Fruit fly (Drosophila melanogaster) whole organism, embryonic: ENCODE results near the gene CG34296.

Source experiments
- Ada2b ChIP-seq: fragments of 200-800 bp; sonication (Bioruptor generic); IDR thresholded peaks from 2 replicates; pipeline ENCODE4 v1.3.6; 2022; ENCODE audit warnings: missing biosample characterization, missing genetic modification characterization
- Atf6 ChIP-seq: fragments of 200-800 bp; sonication (Bioruptor generic); IDR thresholded peaks from 2 replicates; pipeline ENCODE4 v1.3.6; 2022; ENCODE audit warnings: missing biosample characterization, missing genetic modification characterization
- CG11504 ChIP-seq: fragments of 200-800 bp; sonication (Bioruptor generic); optimal IDR thresholded peaks from 3 replicates; lab custom pipeline; 2019; ENCODE audit warnings: missing biosample characterization, mild to moderate bottlenecking, missing genetic modification characterization, moderate library complexity
- CG12942 ChIP-seq: fragments of 200-800 bp; sonication (Bioruptor generic); optimal IDR thresholded peaks from 3 replicates; lab custom pipeline; 2016; ENCODE audit warnings: missing biosample characterization, missing genetic modification characterization
- CG13424 ChIP-seq: fragments of 200-800 bp; sonication (Bioruptor generic); optimal IDR thresholded peaks from 2 replicates; lab custom pipeline; 2019; ENCODE audit warnings: missing biosample characterization, mild to moderate bottlenecking, missing genetic modification characterization, moderate library complexity
- CG1603 ChIP-seq: fragments of 200-800 bp; sonication (Bioruptor generic); optimal IDR thresholded peaks from 2 replicates; lab custom pipeline; 2019; ENCODE audit warnings: missing biosample characterization, mild to moderate bottlenecking, missing genetic modification characterization, moderate library complexity
- CG17361 ChIP-seq: fragments of 200-800 bp; sonication (Bioruptor generic); IDR thresholded peaks from 3 replicates; pipeline ENCODE4 v1.3.6; 2022; ENCODE audit warnings: missing biosample characterization, missing genetic modification characterization
- CG2678 ChIP-seq: fragments of 200-800 bp; sonication (Bioruptor generic); optimal IDR thresholded peaks from 3 replicates; lab custom pipeline; 2019; ENCODE audit warnings: missing biosample characterization, mild to moderate bottlenecking, missing genetic modification characterization, moderate library complexity
- CG30403 ChIP-seq: fragments of 200-800 bp; sonication (Bioruptor generic); optimal IDR thresholded peaks from 3 replicates; lab custom pipeline; 2016; ENCODE audit warnings: missing biosample characterization, missing genetic modification characterization
- CG3065 ChIP-seq: fragments of 200-800 bp; sonication (Bioruptor generic); optimal IDR thresholded peaks from 2 replicates; lab custom pipeline; 2016; ENCODE audit warnings: missing biosample characterization, missing genetic modification characterization
- CG3995 ChIP-seq: fragments of 200-800 bp; sonication (Bioruptor generic); optimal IDR thresholded peaks from 3 replicates; lab custom pipeline; 2016; ENCODE audit warnings: missing biosample characterization, missing genetic modification characterization
- CG4820 ChIP-seq: fragments of 200-800 bp; sonication (Bioruptor generic); optimal IDR thresholded peaks from 3 replicates; lab custom pipeline; 2016; ENCODE audit warnings: missing biosample characterization, missing genetic modification characterization
- CoRest ChIP-seq: fragments of 200-800 bp; sonication (Bioruptor generic); optimal IDR thresholded peaks from 3 replicates; lab custom pipeline; 2018; ENCODE audit warnings: missing biosample characterization, mild to moderate bottlenecking, missing genetic modification characterization, moderate library complexity
- Ets65A ChIP-seq: fragments of 200-800 bp; sonication (Bioruptor generic); peaks from one replicate; lab custom pipeline; 2016; ENCODE audit warnings: missing biosample characterization, missing genetic modification characterization
- HLH3B ChIP-seq: fragments of 200-800 bp; sonication (Bioruptor generic); IDR thresholded peaks from 2 replicates; pipeline ENCODE4 v1.3.6; 2022; ENCODE audit warnings: missing biosample characterization, missing genetic modification characterization
- HmgZ ChIP-seq: fragments of 200-800 bp; sonication (Bioruptor generic); optimal IDR thresholded peaks from 2 replicates; lab custom pipeline; 2018; ENCODE audit warnings: missing biosample characterization, mild to moderate bottlenecking, missing genetic modification characterization
- Hr78 ChIP-seq, 2 experiments: fragments of 200-800 bp in 1 of 2; fragments of >200 bp in 1 of 2; sonication (Bioruptor generic) in 1 of 2; optimal IDR thresholded peaks; 2 replicates each; lab custom pipeline; 2017 to 2019; ENCODE audit warnings: missing biosample characterization in 2 of 2, missing genetic modification characterization in 2 of 2, mild to moderate bottlenecking in 1 of 2, moderate library complexity in 1 of 2
- Hsf ChIP-seq: fragments of 200-800 bp; sonication (Bioruptor generic); optimal IDR thresholded peaks from 3 replicates; lab custom pipeline; 2016; ENCODE audit warnings: missing biosample characterization, missing genetic modification characterization
- Med ChIP-seq: fragments of 200-800 bp; sonication (Bioruptor generic); peaks from one replicate; lab custom pipeline; 2016; ENCODE audit warnings: missing biosample characterization, missing genetic modification characterization, mild to moderate bottlenecking, inconsistent platforms, moderate library complexity
- NC2α ChIP-seq: fragments of 200-800 bp; sonication (Bioruptor generic); optimal IDR thresholded peaks from 2 replicates; lab custom pipeline; 2016; ENCODE audit warnings: missing biosample characterization, missing genetic modification characterization
- Nf-YA ChIP-seq: fragments of 200-800 bp; sonication (Bioruptor generic); IDR thresholded peaks from 2 replicates; pipeline ENCODE4 v1.3.6; 2022; ENCODE audit warnings: missing biosample characterization, missing genetic modification characterization
- Optix ChIP-seq: fragments of 200-800 bp; sonication (Bioruptor generic); IDR thresholded peaks from 3 replicates; pipeline ENCODE4 v1.3.6; 2022; ENCODE audit warnings: missing biosample characterization, missing genetic modification characterization
- Pdp1 ChIP-seq, 2 experiments: fragments of 200-800 bp; sonication (Bioruptor generic); optimal IDR thresholded peaks; 3 replicates each; lab custom pipeline; 2016; ENCODE audit warnings: missing biosample characterization in 2 of 2, missing genetic modification characterization in 2 of 2, mild to moderate bottlenecking in 1 of 2, moderate library complexity in 1 of 2
- Ptx1 ChIP-seq: fragments of 200-800 bp; sonication (Bioruptor generic); IDR thresholded peaks from 2 replicates; pipeline ENCODE4 v1.3.6; 2022; ENCODE audit warnings: missing biosample characterization, missing genetic modification characterization
- Ssrp ChIP-seq: fragments of 200-800 bp; sonication (Bioruptor generic); optimal IDR thresholded peaks from 2 replicates; lab custom pipeline; 2018; ENCODE audit warnings: missing biosample characterization, mild to moderate bottlenecking, missing genetic modification characterization, moderate library complexity
- Xbp1 ChIP-seq: fragments of 200-800 bp; sonication (Bioruptor generic); optimal IDR thresholded peaks from 3 replicates; lab custom pipeline; 2016; ENCODE audit warnings: missing biosample characterization, mild to moderate bottlenecking, missing genetic modification characterization
- Xrp1 ChIP-seq: fragments of 200-800 bp; sonication (Bioruptor generic); IDR thresholded peaks from 2 replicates; pipeline ENCODE4 v1.3.6; 2022; ENCODE audit warnings: missing biosample characterization, missing genetic modification characterization
- ara ChIP-seq: fragments of 200-800 bp; sonication (Bioruptor generic); IDR thresholded peaks from 2 replicates; pipeline ENCODE4 v1.3.6; 2022; ENCODE audit warnings: missing biosample characterization, missing genetic modification characterization
- ase ChIP-seq: fragments of 200-800 bp; sonication (Bioruptor generic); IDR thresholded peaks from 3 replicates; pipeline ENCODE4 v1.3.6; 2022; ENCODE audit warnings: missing biosample characterization, missing genetic modification characterization
- bab2 ChIP-seq: fragments of 200-800 bp; sonication (Bioruptor generic); optimal IDR thresholded peaks from 2 replicates; lab custom pipeline; 2016; ENCODE audit warnings: missing biosample characterization, missing genetic modification characterization
- bsh ChIP-seq, 2 experiments: fragments of 200-800 bp; sonication (Bioruptor generic); optimal IDR thresholded peaks; 2 replicates each; lab custom pipeline; 2017 to 2018; ENCODE audit warnings: mild to moderate bottlenecking in 2 of 2, missing biosample characterization in 2 of 2, missing genetic modification characterization in 2 of 2, moderate library complexity in 1 of 2
- chinmo ChIP-seq: fragments of 200-800 bp; sonication (Bioruptor generic); IDR thresholded peaks from 4 replicates; pipeline ENCODE4 v1.3.6; 2022; ENCODE audit warnings: missing biosample characterization, missing genetic modification characterization; ENCODE audit not compliant: partially characterized antibody
- ems ChIP-seq: fragments of 200-800 bp; sonication (Bioruptor generic); optimal IDR thresholded peaks from 3 replicates; lab custom pipeline; 2016; ENCODE audit warnings: missing biosample characterization, missing genetic modification characterization
- esg ChIP-seq: fragments of 200-800 bp; sonication (Bioruptor generic); conservative IDR thresholded peaks from 2 replicates; pipeline ENCODE4 v1.3.6; 2022; ENCODE audit warnings: missing biosample characterization, missing genetic modification characterization
- fd96Cb ChIP-seq: fragments of 200-800 bp; sonication (Bioruptor generic); optimal IDR thresholded peaks from 2 replicates; lab custom pipeline; 2018; ENCODE audit warnings: missing biosample characterization, mild to moderate bottlenecking, missing genetic modification characterization, moderate library complexity
- gce ChIP-seq: fragments of 200-800 bp; sonication (Bioruptor generic); IDR thresholded peaks from 3 replicates; pipeline ENCODE4 v1.3.6; 2022; ENCODE audit warnings: missing biosample characterization, missing genetic modification characterization
- gem ChIP-seq: fragments of 200-800 bp; sonication (Bioruptor generic); optimal IDR thresholded peaks from 2 replicates; lab custom pipeline; 2019; ENCODE audit warnings: missing biosample characterization, mild to moderate bottlenecking, missing genetic modification characterization, moderate library complexity
- gsb-n ChIP-seq: fragments of 200-800 bp; sonication (Bioruptor generic); optimal IDR thresholded peaks from 3 replicates; lab custom pipeline; 2018; ENCODE audit warnings: missing biosample characterization, mild to moderate bottlenecking, missing genetic modification characterization
- hkb ChIP-seq, 2 experiments: fragments of 200-800 bp in 1 of 2; fragments of >200 bp in 1 of 2; sonication (Bioruptor generic) in 1 of 2; IDR thresholded peaks in 1 of 2; optimal IDR thresholded peaks in 1 of 2; 2 replicates each; pipeline versions ENCODE4 v1.3.6 to Lab custom; 2017 to 2022; ENCODE audit warnings: missing biosample characterization in 1 of 2, missing genetic modification characterization in 1 of 2
- nmo ChIP-seq: fragments of 200-800 bp; sonication (Bioruptor generic); optimal IDR thresholded peaks from 2 replicates; lab custom pipeline; 2018; ENCODE audit warnings: missing biosample characterization, mild to moderate bottlenecking, missing genetic modification characterization, moderate library complexity
- pan ChIP-seq, 4 experiments: fragments of >200 bp in 3 of 4; fragments of 200-800 bp in 1 of 4; sonication (Bioruptor generic) in 1 of 4; optimal IDR thresholded peaks in 3 of 4; IDR thresholded peaks in 1 of 4; 2 replicates each; pipeline versions ENCODE4 v1.3.6 to Lab custom; 2017 to 2022; ENCODE audit warnings: missing biosample characterization in 2 of 4, missing genetic modification characterization in 2 of 4, mixed read lengths in 1 of 4
- phol ChIP-seq: fragments of 200-800 bp; sonication (Bioruptor generic); optimal IDR thresholded peaks from 3 replicates; lab custom pipeline; 2018; ENCODE audit warnings: missing biosample characterization, mild to moderate bottlenecking, missing genetic modification characterization, moderate library complexity
- rib ChIP-seq: fragments of 200-800 bp; sonication (Bioruptor generic); IDR thresholded peaks from 2 replicates; pipeline ENCODE4 v1.3.6; 2022; ENCODE audit warnings: missing biosample characterization, missing genetic modification characterization
- sima ChIP-seq: fragments of 200-800 bp; sonication (Bioruptor generic); optimal IDR thresholded peaks from 2 replicates; lab custom pipeline; 2016; ENCODE audit warnings: missing biosample characterization, missing genetic modification characterization
- sisA ChIP-seq: fragments of 200-800 bp; sonication (Bioruptor generic); IDR thresholded peaks from 2 replicates; pipeline ENCODE4 v1.3.6; 2022; ENCODE audit warnings: missing biosample characterization, missing genetic modification characterization
- tin ChIP-seq: fragments of 200-800 bp; sonication (Bioruptor generic); optimal IDR thresholded peaks from 3 replicates; lab custom pipeline; 2016; ENCODE audit warnings: missing biosample characterization, missing genetic modification characterization
- ttk ChIP-seq: fragments of 200-800 bp; sonication (Bioruptor generic); IDR thresholded peaks from 2 replicates; pipeline ENCODE4 v2.1.2; 2022; ENCODE audit warnings: missing biosample characterization, missing genetic modification characterization
- vvl ChIP-seq: fragments of 200-800 bp; sonication (Bioruptor generic); IDR thresholded peaks from 2 replicates; pipeline ENCODE4 v1.3.6; 2022; ENCODE audit warnings: missing biosample characterization, missing genetic modification characterization
- zf30C ChIP-seq: fragments of 200-800 bp; sonication (Bioruptor generic); optimal IDR thresholded peaks from 3 replicates; lab custom pipeline; 2018; ENCODE audit warnings: missing biosample characterization, mild to moderate bottlenecking, missing genetic modification characterization

CG34296 gene

dm6 chr3R:29717519-29717918, 4.8 kb upstream of the CG34296 start (continued):
- TF ChIP-seq CoRest (tag; lab: Kevin White, UChicago) (peak; percentile 6), ara (peak; percentile 23; the same call in 1 of the 2 replicates), Pdp1 (GFP tag; optimal IDR thresholded peaks at IDR 0.05; lab: Kevin White, UChicago) (peak in 1 of 2 experiments; percentile 17), CG13424 (tag; lab: Kevin White, UChicago) (peak; percentile 22), Hr78 (GFP tag; optimal IDR thresholded peaks at IDR 0.05; lab: Kevin White, UChicago) (peak in 1 of 2 experiments; percentile 31), tin (no peak), bsh (GFP tag; optimal IDR thresholded peaks at IDR 0.05; lab: Kevin White, UChicago) (peak in 1 of 2 experiments; percentile 47), Ets65A (GFP tag; lab: Kevin White, UChicago) (peak; percentile 14), CG30403 (GFP tag; lab: Kevin White, UChicago) (peak; percentile 49), Xrp1 (GFP tag; lab: Robert Waterston, UW) (peak; percentile 30; the same call in 1 of the 2 replicates), sisA (GFP tag; lab: Robert Waterston, UW) (peak; percentile 59), Hsf (GFP tag; lab: Kevin White, UChicago) (peak; percentile 13), Atf6 (GFP tag; lab: Robert Waterston, UW) (no peak), gce (GFP tag; lab: Robert Waterston, UW) (0 out of 3 replicates have a peak, but pooled peaks have one; percentile 25), pan (optimal IDR thresholded peaks at IDR 0.05; lab: Kevin White, UChicago) (no peak), pan (GFP tag; optimal IDR thresholded peaks at IDR 0.05 in 1 of 2, IDR thresholded peaks at IDR 0.05 in 1 of 2) (peak in 1 of 2 experiments; percentile 25), Ada2b (GFP tag; lab: Robert Waterston, UW) (no peak), Ssrp (tag; lab: Kevin White, UChicago) (peak; percentile 48), ase (GFP tag; lab: Robert Waterston, UW) (peak; percentile 34; the same call in 1 of the 3 replicates), rib (no peak), CG1603 (tag; lab: Kevin White, UChicago) (peak; percentile 59), CG2678 (peak; percentile 13), gem (tag; lab: Kevin White, UChicago) (peak; percentile 72), Nf-YA (0 out of 2 replicates have a peak, but pooled peaks have one; percentile 19), bab2 (GFP tag; lab: Kevin White, UChicago) (peak; percentile 31), ems (GFP tag; lab: Kevin White, UChicago) (no peak), HmgZ (tag; lab: Kevin White, UChicago) (no peak), Med (peak; percentile 83), esg (GFP tag; lab: Robert Waterston, UW) (peak; percentile 43), chinmo (GFP tag; lab: Robert Waterston, UW) (no peak), NC2α (no peak), vvl (GFP tag; lab: Robert Waterston, UW) (peak; percentile 51), gsb-n (tag; lab: Kevin White, UChicago) (peak; percentile 16), Optix (no peak), Ptx1 (GFP tag; lab: Robert Waterston, UW) (peak; percentile 44), hkb (optimal IDR thresholded peaks at IDR 0.05; lab: Kevin White, UChicago) (no peak), hkb (GFP tag; IDR thresholded peaks at IDR 0.05; lab: Robert Waterston, UW) (peak; percentile 35; the same call in 1 of the 2 replicates), CG3065 (GFP tag; lab: Kevin White, UChicago) (no peak), CG4820 (GFP tag; lab: Kevin White, UChicago) (peak; percentile 47), zf30C (GFP tag; lab: Kevin White, UChicago) (no peak), HLH3B (GFP tag; lab: Robert Waterston, UW) (peak; percentile 43), ttk (GFP tag; lab: Robert Waterston, UW) (peak; percentile 64), phol (tag; lab: Kevin White, UChicago) (peak; percentile 50), fd96Cb (tag; lab: Kevin White, UChicago) (peak; percentile 45), CG11504 (tag; lab: Kevin White, UChicago) (peak; percentile 55), sima (GFP tag; lab: Kevin White, UChicago) (no peak), CG3995 (GFP tag; lab: Kevin White, UChicago) (peak; percentile 4), Xbp1 (GFP tag; lab: Kevin White, UChicago) (peak; percentile 29), nmo (GFP tag; lab: Kevin White, UChicago) (peak; percentile 25), CG17361 (0 out of 3 replicates have a peak, but pooled peaks have one; percentile 16), CG12942 (GFP tag; lab: Kevin White, UChicago) (peak; percentile 14)
